Fruit fly (Drosophila melanogaster): ENCODE data around the gene Hsp23.

Hsp23 gene

dm6 chr3L:9397156-9397555 lies 15.5 kb downstream of the Hsp23 start (continued):
- TF ChIP-seq hb (GFP tag; IDR thresholded peaks at IDR 0.05; ENCODE audit: partially characterized antibody) (no peak), CG4360 (GFP tag; IDR thresholded peaks at IDR 0.05) (no peak), ind (GFP tag; optimal IDR thresholded peaks at IDR 0.05) (no peak), CoRest (tag; optimal IDR thresholded peaks at IDR 0.05) (peak; percentile 26), CG2202 (tag; optimal IDR thresholded peaks at IDR 0.05) (peak; percentile 48), kah (GFP tag; optimal IDR thresholded peaks at IDR 0.05) (peak; percentile 68), CG14860 (GFP tag; IDR thresholded peaks at IDR 0.05; ENCODE audit: partially characterized antibody) (no peak), klu (GFP tag; IDR thresholded peaks at IDR 0.05) (no peak), CG12299 (tag; optimal IDR thresholded peaks at IDR 0.05) (peak; percentile 80), inv (GFP tag; IDR thresholded peaks at IDR 0.05; ENCODE audit: partially characterized antibody) (no peak), Hr78 (GFP tag; optimal IDR thresholded peaks at IDR 0.05) (no peak), pzg (GFP tag; optimal IDR thresholded peaks at IDR 0.05) (peak; percentile 18), Ets97D (GFP tag; optimal IDR thresholded peaks at IDR 0.05) (no peak), CG6813 (GFP tag; optimal IDR thresholded peaks at IDR 0.05) (peak; percentile 90), trem (tag; optimal IDR thresholded peaks at IDR 0.05) (peak; percentile 13), ken (GFP tag; IDR thresholded peaks at IDR 0.05) (no peak), pan (optimal IDR thresholded peaks at IDR 0.05) (no peak), pan (GFP tag; optimal IDR thresholded peaks at IDR 0.05 in 1 of 2, IDR thresholded peaks at IDR 0.05 in 1 of 2) (peak in 1 of 2 experiments; percentile 36), CG4617 (GFP tag; optimal IDR thresholded peaks at IDR 0.05; ENCODE audit: borderline replicate concordance) (no peak), sens-2 (GFP tag; IDR thresholded peaks at IDR 0.05) (no peak), NfI (GFP tag; optimal IDR thresholded peaks at IDR 0.05) (peak; percentile 38), CG17802 (tag; optimal IDR thresholded peaks at IDR 0.05) (no peak), B-H1 (GFP tag; IDR thresholded peaks at IDR 0.05) (peak; percentile 15; the same call in 1 of the 3 replicates), Dp (GFP tag; optimal IDR thresholded peaks at IDR 0.05) (no peak), CG2678 (tag; optimal IDR thresholded peaks at IDR 0.05) (peak; percentile 87), Sry-δ (GFP tag; optimal IDR thresholded peaks at IDR 0.05) (peak; percentile 28), CG18619 (GFP tag; optimal IDR thresholded peaks at IDR 0.05) (peak; percentile 52), CG3995 (GFP tag; optimal IDR thresholded peaks at IDR 0.05) (peak; percentile 47), Dip2 (GFP tag; IDR thresholded peaks at IDR 0.05) (no peak), MESR4 (GFP tag; optimal IDR thresholded peaks at IDR 0.05) (no peak), esg (GFP tag; conservative IDR thresholded peaks at IDR 0.05) (no peak), CG4707 (GFP tag; optimal IDR thresholded peaks at IDR 0.05) (peak; percentile 34), CG2199 (GFP tag; IDR thresholded peaks at IDR 0.05) (peak; percentile 47; the same call in 1 of the 3 replicates), MBD-R2 (GFP tag; IDR thresholded peaks at IDR 0.05) (peak; percentile 51; the same call in 1 of the 2 replicates), ase (GFP tag; IDR thresholded peaks at IDR 0.05) (no peak), CG2116 (GFP tag; optimal IDR thresholded peaks at IDR 0.05) (peak; percentile 11), CG4820 (GFP tag; optimal IDR thresholded peaks at IDR 0.05) (peak; percentile 12), slbo (GFP tag; IDR thresholded peaks at IDR 0.05) (no peak; the same call in 1 of the 2 replicates), tin (GFP tag; optimal IDR thresholded peaks at IDR 0.05) (peak; percentile 24), CG11247 (GFP tag; IDR thresholded peaks at IDR 0.05) (no peak), CG14965 (GFP tag; optimal IDR thresholded peaks at IDR 0.05; ENCODE audit: borderline replicate concordance) (peak; percentile 42), ci (GFP tag; IDR thresholded peaks at IDR 0.05) (peak; percentile 50; the same call in 2 of the 3 replicates), odd (GFP tag; optimal IDR thresholded peaks at IDR 0.05) (peak; percentile 47), btn (GFP tag; optimal IDR thresholded peaks at IDR 0.05) (no peak), croc (GFP tag; conservative IDR thresholded peaks at IDR 0.05) (no peak), sisA (GFP tag; IDR thresholded peaks at IDR 0.05) (no peak), CG4328 (GFP tag; optimal IDR thresholded peaks at IDR 0.05) (peak; percentile 70), CG7271 (tag; optimal IDR thresholded peaks at IDR 0.05) (peak; percentile 28), CG8359 (GFP tag; optimal IDR thresholded peaks at IDR 0.05; ENCODE audit: borderline replicate concordance) (peak; percentile 56), ranshi (GFP tag; IDR thresholded peaks at IDR 0.05) (peak; percentile 51; the same call in 1 of the 2 replicates)

Measured in whole organism, embryonic.